Worm (Caenorhabditis elegans): ENCODE results near the gene Y57G11A.2.

- TF ChIP-seq dao-5 (tag; optimal IDR thresholded peaks at IDR 0.05) (no peak), him-1 (tag; optimal IDR thresholded peaks at IDR 0.05) (no peak)
These were observed 39.9 kb upstream of the Y57G11A.2 start for ce11 chrIV:14559267-14559666.

Data from whole organism, L4/young adult.